Fruit fly (Drosophila melanogaster) whole organism, pupa: ENCODE results near the gene CG32369.

Experiments
- CG10348 ChIP-seq: fragments of 200-800 bp; sonication (Bioruptor generic); IDR thresholded peaks from 2 replicates; pipeline ENCODE4 v1.3.6; 2022; ENCODE audit warnings: missing biosample characterization, missing genetic modification characterization
- CG12605 ChIP-seq: fragments of 200-800 bp; sonication (Bioruptor generic); IDR thresholded peaks from 2 replicates; pipeline ENCODE4 v1.3.6; 2022; ENCODE audit warnings: missing biosample characterization, missing genetic modification characterization
- CG13204 ChIP-seq: fragments of 200-800 bp; sonication (Bioruptor generic); optimal IDR thresholded peaks from 2 replicates; lab custom pipeline; 2018; ENCODE audit warnings: missing biosample characterization, mild to moderate bottlenecking, missing genetic modification characterization, moderate library complexity
- CG14655 ChIP-seq: fragments of 200-800 bp; sonication (Bioruptor generic); optimal IDR thresholded peaks from 3 replicates; lab custom pipeline; 2017; ENCODE audit warnings: mild to moderate bottlenecking, missing biosample characterization, missing genetic modification reagents, missing genetic modification characterization
- CG15710 ChIP-seq: fragments of 200-800 bp; sonication (Bioruptor generic); optimal IDR thresholded peaks from 2 replicates; lab custom pipeline; 2018; ENCODE audit warnings: missing biosample characterization, mild to moderate bottlenecking, missing genetic modification characterization, moderate library complexity
- CG17806 ChIP-seq: fragments of 200-800 bp; sonication (Bioruptor generic); optimal IDR thresholded peaks from 2 replicates; lab custom pipeline; 2018; ENCODE audit warnings: missing biosample characterization, mild to moderate bottlenecking, missing genetic modification characterization, moderate library complexity
- CG32121 ChIP-seq: fragments of 200-800 bp; sonication (Bioruptor generic); IDR thresholded peaks from 2 replicates; pipeline ENCODE4 v1.3.6; 2022; ENCODE audit warnings: missing biosample characterization, missing genetic modification characterization
- CG34367 ChIP-seq: fragments of 200-800 bp; sonication (Bioruptor generic); optimal IDR thresholded peaks from 2 replicates; lab custom pipeline; 2018; ENCODE audit warnings: missing biosample characterization, mild to moderate bottlenecking, missing genetic modification characterization
- CG4496 ChIP-seq: fragments of 200-800 bp; sonication (Bioruptor generic); IDR thresholded peaks from 3 replicates; pipeline ENCODE4 v1.3.6; 2022; ENCODE audit warnings: missing biosample characterization, missing genetic modification characterization
- CG8159 ChIP-seq: fragments of 200-800 bp; sonication (Bioruptor generic); optimal IDR thresholded peaks from 3 replicates; lab custom pipeline; 2018; ENCODE audit warnings: missing biosample characterization, mild to moderate bottlenecking, missing genetic modification characterization, moderate library complexity
- CG8301 ChIP-seq: fragments of 200-800 bp; sonication (Bioruptor generic); optimal IDR thresholded peaks from 2 replicates; lab custom pipeline; 2018; ENCODE audit warnings: missing biosample characterization, mild to moderate bottlenecking, missing genetic modification characterization
- CG9948 ChIP-seq: fragments of 200-800 bp; sonication (Bioruptor generic); optimal IDR thresholded peaks from 2 replicates; lab custom pipeline; 2018; ENCODE audit warnings: missing biosample characterization, mild to moderate bottlenecking, missing genetic modification characterization, moderate library complexity
- D1 ChIP-seq: fragments of 200-800 bp; sonication (Bioruptor generic); optimal IDR thresholded peaks from 2 replicates; lab custom pipeline; 2018; ENCODE audit warnings: missing biosample characterization, mild to moderate bottlenecking, missing genetic modification characterization, moderate library complexity
- EcR ChIP-seq: fragments of 200-800 bp; sonication (Bioruptor generic); optimal IDR thresholded peaks from 3 replicates; lab custom pipeline; 2019; ENCODE audit warnings: missing biosample characterization, missing genetic modification characterization, mild to moderate bottlenecking, moderate library complexity, missing genetic modification reagents
- Ets98B ChIP-seq: fragments of 200-800 bp; sonication (Bioruptor generic); IDR thresholded peaks from 2 replicates; pipeline ENCODE4 v1.3.6; 2022; ENCODE audit warnings: missing biosample characterization, missing genetic modification characterization
- Pif1A ChIP-seq: fragments of 200-800 bp; sonication (Bioruptor generic); optimal IDR thresholded peaks from 3 replicates; lab custom pipeline; 2016; ENCODE audit warnings: missing biosample characterization, missing genetic modification characterization
- Pif1B ChIP-seq: fragments of 200-800 bp; sonication (Bioruptor generic); optimal IDR thresholded peaks from 3 replicates; lab custom pipeline; 2016; ENCODE audit warnings: missing biosample characterization, missing genetic modification characterization
- Snoo ChIP-seq: fragments of 200-800 bp; sonication (Bioruptor generic); optimal IDR thresholded peaks from 3 replicates; lab custom pipeline; 2017; ENCODE audit warnings: missing biosample characterization, mild to moderate bottlenecking, missing genetic modification characterization, inconsistent platforms
- fd96Ca ChIP-seq: fragments of 200-800 bp; sonication (Bioruptor generic); IDR thresholded peaks from 3 replicates; pipeline ENCODE4 v1.3.6; 2022; ENCODE audit warnings: missing biosample characterization, missing genetic modification characterization
- gl ChIP-seq: fragments of 200-800 bp; sonication (Bioruptor generic); optimal IDR thresholded peaks from 2 replicates; lab custom pipeline; 2018; ENCODE audit warnings: missing biosample characterization, mild to moderate bottlenecking, missing genetic modification characterization
- rn ChIP-seq: fragments of 200-800 bp; sonication (Bioruptor generic); IDR thresholded peaks from 2 replicates; pipeline ENCODE4 v1.3.6; 2022; ENCODE audit warnings: missing biosample characterization, missing genetic modification characterization

CG32369 gene

dm6 chr3L:7830890-7831289 is 21.3 kb upstream of the CG32369 start:
- TF ChIP-seq Ets98B (GFP tag; lab: Robert Waterston, UW) (no peak), fd96Ca (GFP tag; lab: Robert Waterston, UW) (no peak), Snoo (tag; lab: Kevin White, UChicago) (no peak), CG9948 (tag; lab: Kevin White, UChicago) (no peak), CG13204 (GFP tag; lab: Kevin White, UChicago) (no peak), CG15710 (no peak), EcR (no peak), CG4496 (GFP tag; lab: Robert Waterston, UW) (no peak), Pif1B (GFP tag; lab: Kevin White, UChicago) (no peak), D1 (no peak), CG12605 (GFP tag; lab: Robert Waterston, UW) (no peak), CG8301 (tag; lab: Kevin White, UChicago) (no peak), rn (no peak)

- TF ChIP-seq CG17806 (tag; lab: Kevin White, UChicago), result no peak
- TF ChIP-seq gl, result no peak
- no peak for TF ChIP-seq CG14655
- no peak for TF ChIP-seq CG8301 (tag; lab: Kevin White, UChicago)
- no peak for TF ChIP-seq CG4496 (GFP tag; lab: Robert Waterston, UW)
- no peak for TF ChIP-seq D1
- no peak for TF ChIP-seq CG32121
- TF ChIP-seq Ets98B (GFP tag; lab: Robert Waterston, UW), result no peak
- TF ChIP-seq CG13204 (GFP tag; lab: Kevin White, UChicago), result no peak
- no peak for TF ChIP-seq CG9948 (tag; lab: Kevin White, UChicago)
- TF ChIP-seq fd96Ca (GFP tag; lab: Robert Waterston, UW), result no peak
- TF ChIP-seq Pif1A, result no peak
- no peak for TF ChIP-seq CG15710
- no peak for TF ChIP-seq Snoo (tag; lab: Kevin White, UChicago)
- TF ChIP-seq rn, result no peak
- no peak for TF ChIP-seq CG8159 (tag; lab: Kevin White, UChicago)
- TF ChIP-seq CG10348 (GFP tag; lab: Robert Waterston, UW), result no peak
- TF ChIP-seq Pif1B (GFP tag; lab: Kevin White, UChicago), result no peak
Observed at dm6 chr3L:7829609-7830008, 20.0 kb upstream of the CG32369 start.

dm6 chr3L:7827841-7828501 is 18.3 kb upstream of the CG32369 start:
- TF ChIP-seq Ets98B (GFP tag; lab: Robert Waterston, UW) (peak; percentile 54; the same call in 1 of the 2 replicates), CG8159 (tag; lab: Kevin White, UChicago) (no peak), CG15710 (no peak), CG8301 (tag; lab: Kevin White, UChicago) (no peak), CG4496 (GFP tag; lab: Robert Waterston, UW) (peak; percentile 67; the same call in 2 of the 3 replicates), CG12605 (GFP tag; lab: Robert Waterston, UW) (peak; percentile 50; the same call in 1 of the 2 replicates), CG34367 (tag; lab: Kevin White, UChicago) (no peak), Pif1B (GFP tag; lab: Kevin White, UChicago) (peak; percentile 20), CG32121 (peak; percentile 25; the same call in 1 of the 2 replicates), CG17806 (tag; lab: Kevin White, UChicago) (no peak), CG9948 (tag; lab: Kevin White, UChicago) (no peak), CG14655 (no peak), rn (0 out of 2 replicates have a peak, but pooled peaks have one; percentile 5), gl (no peak), CG13204 (GFP tag; lab: Kevin White, UChicago) (peak; percentile 1), CG10348 (GFP tag; lab: Robert Waterston, UW) (no peak), EcR (no peak), Snoo (tag; lab: Kevin White, UChicago) (no peak), Pif1A (no peak), D1 (no peak), fd96Ca (GFP tag; lab: Robert Waterston, UW) (0 out of 3 replicates have a peak, but pooled peaks have one; percentile 19)

- TF ChIP-seq fd96Ca (GFP tag; lab: Robert Waterston, UW), result 0 out of 3 replicates have a peak, but pooled peaks have one; percentile 28
- no peak for TF ChIP-seq Snoo (tag; lab: Kevin White, UChicago)
- TF ChIP-seq CG4496 (GFP tag; lab: Robert Waterston, UW), result 0 out of 3 replicates have a peak, but pooled peaks have one; percentile 46
- TF ChIP-seq CG34367 (tag; lab: Kevin White, UChicago), result no peak
- no peak for TF ChIP-seq Pif1A
- no peak for TF ChIP-seq CG8159 (tag; lab: Kevin White, UChicago)
- TF ChIP-seq CG32121, result peak; percentile 55
- no peak for TF ChIP-seq CG14655
- peak; percentile 54; the same call in 1 of the 2 replicates for TF ChIP-seq Ets98B (GFP tag; lab: Robert Waterston, UW)
- no peak for TF ChIP-seq rn
- TF ChIP-seq CG15710, result no peak
- TF ChIP-seq CG8301 (tag; lab: Kevin White, UChicago), result no peak
- TF ChIP-seq CG12605 (GFP tag; lab: Robert Waterston, UW), result peak; percentile 72
- no peak for TF ChIP-seq CG13204 (GFP tag; lab: Kevin White, UChicago)
- TF ChIP-seq, all 21 proteins: peak for 5
Observed at dm6 chr3L:7826727-7827126, 17.1 kb upstream of the CG32369 start.

- TF ChIP-seq CG32121, result no peak
- peak; percentile 4 for TF ChIP-seq CG13204 (GFP tag; lab: Kevin White, UChicago)
- no peak for TF ChIP-seq CG9948 (tag; lab: Kevin White, UChicago)
- no peak for TF ChIP-seq EcR
- TF ChIP-seq, all 21 proteins: peak for 1
Observed at dm6 chr3L:7826187-7826586, 16.6 kb upstream of the CG32369 start.

- no peak for TF ChIP-seq rn
- 0 out of 2 replicates have a peak, but pooled peaks have one; percentile 20 for TF ChIP-seq CG32121
Observed at dm6 chr3L:7823198-7823597, 13.6 kb upstream of the CG32369 start.
